Fruit fly (Drosophila melanogaster) whole organism, larva: ENCODE data around the gene CG10405.

Experiments used
- noc ChIP-seq: fragments of 200-800 bp; sonication (Bioruptor generic); optimal IDR thresholded peaks from 3 replicates; lab custom pipeline; 2019; ENCODE audit warnings: missing biosample characterization, mild to moderate bottlenecking, missing genetic modification characterization, moderate library complexity

The CG10405 gene

dm6 chr3R:16454192-16454591 is at the start of gene CG10405:
Gene CG10405, plus strand, starts transcription at chr3R:16454492.
- TF ChIP-seq noc (tag; lab: Kevin White, UChicago) = no peak

- no peak for TF ChIP-seq noc (tag; lab: Kevin White, UChicago)
These were observed 47.7 kb upstream of the CG10405 start for dm6 chr3R:16406618-16407017.

- TF ChIP-seq noc (tag; lab: Kevin White, UChicago) = no peak
These were observed 45.9 kb upstream of the CG10405 start for dm6 chr3R:16408434-16408833.

dm6 chr3R:16410706-16411105 is 43.6 kb upstream of the CG10405 start:
- TF ChIP-seq noc (tag; lab: Kevin White, UChicago) = no peak

- no peak for TF ChIP-seq noc (tag; lab: Kevin White, UChicago)
These were observed 40.6 kb upstream of the CG10405 start for dm6 chr3R:16413734-16414133.

- no peak for TF ChIP-seq noc (tag; lab: Kevin White, UChicago)
These were observed 37.8 kb upstream of the CG10405 start for dm6 chr3R:16416508-16416907.

dm6 chr3R:16423323-16423722 is 31.0 kb upstream of the CG10405 start:
- no peak for TF ChIP-seq noc (tag; lab: Kevin White, UChicago)

- TF ChIP-seq noc (tag; lab: Kevin White, UChicago) = no peak
These were observed 26.8 kb upstream of the CG10405 start for dm6 chr3R:16427520-16427919.

- no peak for TF ChIP-seq noc (tag; lab: Kevin White, UChicago)
These were observed 23.9 kb upstream of the CG10405 start, which contains the start of gene CG31279 for dm6 chr3R:16430381-16430780. Gene CG31279, plus strand, starts transcription at chr3R:16430681.

dm6 chr3R:16431707-16432106 is 22.6 kb upstream of the CG10405 start:
- no peak for TF ChIP-seq noc (tag; lab: Kevin White, UChicago)

- TF ChIP-seq noc (tag; lab: Kevin White, UChicago) = peak; percentile 85
These were observed 21.6 kb upstream of the CG10405 start, which contains the start of gene Fntb for dm6 chr3R:16432665-16433065. Gene Fntb, plus strand, starts transcription at chr3R:16432998.

dm6 chr3R:16434599-16434998 is 19.7 kb upstream of the CG10405 start, which contains the start of gene CG14881:
Gene CG14881, plus strand, starts transcription at chr3R:16434899.
- TF ChIP-seq noc (tag; lab: Kevin White, UChicago) = no peak

dm6 chr3R:16436374-16437037 is 17.8 kb upstream of the CG10405 start, which contains the start of gene mRpS33:
Gene mRpS33, minus strand, starts transcription at chr3R:16436597.
- no peak for TF ChIP-seq noc (tag; lab: Kevin White, UChicago)

- TF ChIP-seq noc (tag; lab: Kevin White, UChicago) = no peak
These were observed 12.8 kb upstream of the CG10405 start, which contains the start of gene ema for dm6 chr3R:16441367-16441923. Gene ema, minus strand, starts transcription at chr3R:16441661.

dm6 chr3R:16442937-16443336 is 11.4 kb upstream of the CG10405 start, which contains the start of the genes Ttc1 and CG14882:
Gene Ttc1, minus strand, starts transcription at chr3R:16443007.
Gene CG14882, plus strand, starts transcription at chr3R:16443207.
- TF ChIP-seq noc (tag; lab: Kevin White, UChicago) = peak; percentile 86

- peak; percentile 7 for TF ChIP-seq noc (tag; lab: Kevin White, UChicago)
These were observed 7.5 kb upstream of the CG10405 start for dm6 chr3R:16446836-16447235.
